Fruit fly (Drosophila melanogaster): ENCODE measurements around the gene CG7246.

The CG7246 gene

dm6 chrX:9120828-9121754 lies 40.2 kb upstream of the CG7246 start (continued):
- TF ChIP-seq CG13775 (GFP tag; optimal IDR thresholded peaks at IDR 0.05), result peak; percentile 12
- peak; percentile 19; the same call in 1 of the 2 replicates for TF ChIP-seq sob (GFP tag; IDR thresholded peaks at IDR 0.05)
- TF ChIP-seq pho (GFP tag; optimal IDR thresholded peaks at IDR 0.05), result peak; percentile 6
- peak; percentile 41 for TF ChIP-seq cwo (GFP tag; optimal IDR thresholded peaks at IDR 0.05)
- peak; percentile 17 for TF ChIP-seq Atf-2 (GFP tag; optimal IDR thresholded peaks at IDR 0.05)
- peak; percentile 13 for TF ChIP-seq CG10274 (GFP tag; optimal IDR thresholded peaks at IDR 0.05)
- peak; percentile 29 for TF ChIP-seq bcd (GFP tag; optimal IDR thresholded peaks at IDR 0.05)
- peak; percentile 19 for TF ChIP-seq CG1647 (GFP tag; optimal IDR thresholded peaks at IDR 0.05)
- TF ChIP-seq Side (GFP tag; optimal IDR thresholded peaks at IDR 0.05), result peak; percentile 7
- TF ChIP-seq Trl (optimal IDR thresholded peaks at IDR 0.05), result no peak
- TF ChIP-seq Trl (GFP tag; optimal IDR thresholded peaks at IDR 0.05), result no peak
- TF ChIP-seq CkIIα-i1 (GFP tag; IDR thresholded peaks at IDR 0.05), result no peak
- TF ChIP-seq CG14710 (tag; optimal IDR thresholded peaks at IDR 0.05), result peak; percentile 41
- TF ChIP-seq BtbVII (GFP tag; optimal IDR thresholded peaks at IDR 0.05), result peak; percentile 45
- TF ChIP-seq Aef1 (GFP tag; IDR thresholded peaks at IDR 0.05), result peak; percentile 16; the same call in 1 of the 3 replicates
- peak; percentile 55 for TF ChIP-seq D19A (tag; optimal IDR thresholded peaks at IDR 0.05)
- no peak for TF ChIP-seq hkb (optimal IDR thresholded peaks at IDR 0.05)
- peak; percentile 39; the same call in 1 of the 2 replicates for TF ChIP-seq hkb (GFP tag; IDR thresholded peaks at IDR 0.05)
- TF ChIP-seq CG17829 (tag; optimal IDR thresholded peaks at IDR 0.05), result peak; percentile 40
- peak; percentile 14 for TF ChIP-seq CG13624 (GFP tag; optimal IDR thresholded peaks at IDR 0.05)
- TF ChIP-seq cg (GFP tag; optimal IDR thresholded peaks at IDR 0.05), result peak; percentile 22
- TF ChIP-seq CG4854 (GFP tag; optimal IDR thresholded peaks at IDR 0.05), result peak; percentile 12
- TF ChIP-seq HLH3B (GFP tag; IDR thresholded peaks at IDR 0.05), result peak; percentile 20; the same call in 1 of the 2 replicates
- TF ChIP-seq Xbp1 (GFP tag; optimal IDR thresholded peaks at IDR 0.05), result peak; percentile 45
- peak; percentile 25 for TF ChIP-seq CG13296 (GFP tag; optimal IDR thresholded peaks at IDR 0.05)
- TF ChIP-seq Ets65A (GFP tag), result peak; percentile 77
- peak; percentile 6 for TF ChIP-seq nerfin-1 (tag; optimal IDR thresholded peaks at IDR 0.05)
- peak; percentile 71 for TF ChIP-seq gem (tag; optimal IDR thresholded peaks at IDR 0.05)
- TF ChIP-seq CG3281 (GFP tag; optimal IDR thresholded peaks at IDR 0.05), result peak; percentile 55
- TF ChIP-seq CG15269 (tag; optimal IDR thresholded peaks at IDR 0.05), result peak; percentile 58
- peak; percentile 19 for TF ChIP-seq CG6254 (GFP tag; optimal IDR thresholded peaks at IDR 0.05)
- no peak for TF ChIP-seq CG8765 (GFP tag; IDR thresholded peaks at IDR 0.05)
- peak; percentile 81 for TF ChIP-seq D19B (GFP tag; optimal IDR thresholded peaks at IDR 0.05)
- TF ChIP-seq CG14014 (GFP tag; IDR thresholded peaks at IDR 0.05), result peak; percentile 47
- TF ChIP-seq CG8388 (GFP tag; optimal IDR thresholded peaks at IDR 0.05), result peak; percentile 23
- no peak for TF ChIP-seq CG12744 (GFP tag; optimal IDR thresholded peaks at IDR 0.05)
- peak; percentile 31; the same call in 1 of the 3 replicates for TF ChIP-seq CG11695 (GFP tag; IDR thresholded peaks at IDR 0.05)
- peak; percentile 54 to 94 for TF ChIP-seq insv (GFP tag; optimal IDR thresholded peaks at IDR 0.05)
- no peak for TF ChIP-seq D (optimal IDR thresholded peaks at IDR 0.05)
- peak; percentile 37 for TF ChIP-seq D (GFP tag; optimal IDR thresholded peaks at IDR 0.05)
- TF ChIP-seq pb (GFP tag; optimal IDR thresholded peaks at IDR 0.05), result no peak
- TF ChIP-seq Sox100B (GFP tag; optimal IDR thresholded peaks at IDR 0.05), result peak; percentile 26
- peak; percentile 49 for TF ChIP-seq CG9727 (GFP tag; optimal IDR thresholded peaks at IDR 0.05)
- no peak for TF ChIP-seq CG11398 (GFP tag; optimal IDR thresholded peaks at IDR 0.05)
- TF ChIP-seq CG17568 (GFP tag; optimal IDR thresholded peaks at IDR 0.05), result peak; percentile 32
- peak; percentile 22; the same call in 1 of the 2 replicates for TF ChIP-seq CG6689 (GFP tag; IDR thresholded peaks at IDR 0.05)
- TF ChIP-seq slbo (GFP tag; IDR thresholded peaks at IDR 0.05), result peak; percentile 55
- TF ChIP-seq scrt (GFP tag; optimal IDR thresholded peaks at IDR 0.05), result peak; percentile 4
- peak in 1 of 2 experiments; percentile 52 for TF ChIP-seq chif (GFP tag; optimal IDR thresholded peaks at IDR 0.05)
